Worm (Caenorhabditis elegans) whole organism, young adult: ENCODE measurements around the gene srh-293.

ENCODE experiments used
- C06A6.2 ChIP-seq: fragments of 200-800 bp; sonication (Bioruptor generic); conservative IDR thresholded peaks from 2 replicates; pipeline ENCODE4 v1.3.6; 2022; ENCODE audit warnings: missing genetic modification characterization, missing compliant biosample characterization
- C17E4.6 ChIP-seq: fragments of 200-800 bp; sonication (Bioruptor generic); IDR thresholded peaks from 2 replicates; pipeline ENCODE4 v1.3.6; 2022; ENCODE audit warnings: missing genetic modification reagents, missing genetic modification characterization, missing compliant biosample characterization
- F10E7.11 ChIP-seq: sonication (generic microtip); optimal IDR thresholded peaks from 2 replicates; lab custom pipeline; 2017; ENCODE audit warnings: mild to moderate bottlenecking, missing genetic modification characterization, moderate library complexity, missing compliant biosample characterization
- F22D6.2 ChIP-seq: sonication (generic microtip); optimal IDR thresholded peaks from 2 replicates; lab custom pipeline; 2016; ENCODE audit warnings: mild to moderate bottlenecking, missing genetic modification characterization, missing compliant biosample characterization
- F33H1.4 ChIP-seq: fragments of 200-800 bp; sonication (Bioruptor generic); IDR thresholded peaks from 2 replicates; pipeline ENCODE4 v1.3.6; 2022; ENCODE audit warnings: missing genetic modification reagents, missing genetic modification characterization, missing compliant biosample characterization
- F49E8.2 ChIP-seq: sonication (generic microtip); optimal IDR thresholded peaks from 3 replicates; lab custom pipeline; 2017; ENCODE audit warnings: missing genetic modification characterization, mild to moderate bottlenecking, missing compliant biosample characterization, antibody characterized with exemption, moderate library complexity; ENCODE audit not compliant: insufficient read depth
- F55B11.4 ChIP-seq: sonication (generic microtip); optimal IDR thresholded peaks from 2 replicates; lab custom pipeline; 2016; ENCODE audit warnings: missing compliant biosample characterization, missing genetic modification characterization, borderline replicate concordance; ENCODE audit not compliant: insufficient read depth
- F57C9.4 ChIP-seq: sonication (generic microtip); optimal IDR thresholded peaks from 2 replicates; lab custom pipeline; 2017; ENCODE audit warnings: mild to moderate bottlenecking, missing genetic modification characterization, missing compliant biosample characterization
- T07F8.4 ChIP-seq: sonication (generic microtip); optimal IDR thresholded peaks from 2 replicates; lab custom pipeline; 2016; ENCODE audit warnings: mild to moderate bottlenecking, missing genetic modification characterization, moderate library complexity, missing compliant biosample characterization
- Y53F4B.3 ChIP-seq: fragments of 200-800 bp; sonication (Bioruptor generic); IDR thresholded peaks from 2 replicates; pipeline ENCODE4 v1.3.6; 2022; ENCODE audit warnings: missing genetic modification reagents, missing genetic modification characterization, missing compliant biosample characterization
- Y53G8AR.9 ChIP-seq: fragments of 200-800 bp; sonication (Bioruptor generic); conservative IDR thresholded peaks from 2 replicates; pipeline ENCODE4 v1.3.6; 2022; ENCODE audit warnings: missing genetic modification reagents, missing genetic modification characterization, missing compliant biosample characterization
- Y56A3A.18 ChIP-seq: fragments of 200-800 bp; sonication (Bioruptor generic); IDR thresholded peaks from 2 replicates; pipeline ENCODE4 v1.3.6; 2022; ENCODE audit warnings: missing genetic modification reagents, missing genetic modification characterization, missing compliant biosample characterization
- aptf-2 ChIP-seq: fragments of 200-800 bp; sonication (Bioruptor generic); conservative IDR thresholded peaks from 2 replicates; pipeline ENCODE4 v1.3.6; 2022; ENCODE audit warnings: missing genetic modification reagents, missing genetic modification characterization, missing compliant biosample characterization
- atf-7 ChIP-seq: sonication (generic microtip); optimal IDR thresholded peaks from 2 replicates; lab custom pipeline; 2017; ENCODE audit warnings: mild to moderate bottlenecking, missing genetic modification characterization, missing compliant biosample characterization
- bed-1 ChIP-seq: fragments of 200-800 bp; sonication (Bioruptor generic); IDR thresholded peaks from 2 replicates; pipeline ENCODE4 v1.3.6; 2022; ENCODE audit warnings: missing genetic modification reagents, missing genetic modification characterization, missing compliant biosample characterization
- bed-2 ChIP-seq: fragments of 200-800 bp; sonication (Bioruptor generic); IDR thresholded peaks from 2 replicates; pipeline ENCODE4 v1.3.6; 2022; ENCODE audit warnings: missing genetic modification reagents, missing genetic modification characterization, missing compliant biosample characterization
- ceh-100 ChIP-seq: fragments of 200-800 bp; sonication (Bioruptor generic); IDR thresholded peaks from 2 replicates; pipeline ENCODE4 v1.3.6; 2022; ENCODE audit warnings: missing genetic modification reagents, missing genetic modification characterization, missing compliant biosample characterization
- ceh-58 ChIP-seq: fragments of 200-800 bp; sonication (Bioruptor generic); IDR thresholded peaks from 2 replicates; pipeline ENCODE4 v1.3.6; 2022; ENCODE audit warnings: missing genetic modification characterization, missing compliant biosample characterization
- egl-18 ChIP-seq: fragments of 200-800 bp; sonication (Bioruptor generic); IDR thresholded peaks from 2 replicates; pipeline ENCODE4 v1.3.6; 2022; ENCODE audit warnings: missing genetic modification reagents, missing genetic modification characterization, missing compliant biosample characterization
- egl-44 ChIP-seq: fragments of 200-800 bp; sonication (Bioruptor generic); IDR thresholded peaks from 2 replicates; pipeline ENCODE4 v1.3.6; 2022; ENCODE audit warnings: missing genetic modification reagents, missing genetic modification characterization, missing compliant biosample characterization
- lin-26 ChIP-seq: fragments of 200-800 bp; sonication (Bioruptor generic); IDR thresholded peaks from 2 replicates; pipeline ENCODE4 v1.3.6; 2022; ENCODE audit warnings: missing genetic modification reagents, missing genetic modification characterization, missing compliant biosample characterization
- madf-8 ChIP-seq: fragments of 200-800 bp; sonication (Bioruptor generic); conservative IDR thresholded peaks from 2 replicates; pipeline ENCODE4 v1.3.6; 2022; ENCODE audit warnings: missing genetic modification reagents, missing genetic modification characterization, missing compliant biosample characterization
- mxl-1 ChIP-seq: sonication (generic microtip); optimal IDR thresholded peaks from 2 replicates; lab custom pipeline; 2016; ENCODE audit warnings: missing genetic modification characterization, missing compliant biosample characterization
- nfya-2 ChIP-seq: fragments of 200-800 bp; sonication (Bioruptor generic); IDR thresholded peaks from 2 replicates; pipeline ENCODE4 v1.3.6; 2022; ENCODE audit warnings: missing genetic modification reagents, missing genetic modification characterization, missing compliant biosample characterization
- nhr-179 ChIP-seq: sonication (generic microtip); optimal IDR thresholded peaks from 2 replicates; lab custom pipeline; 2016; ENCODE audit warnings: mild to moderate bottlenecking, missing genetic modification characterization, missing compliant biosample characterization
- nhr-27 ChIP-seq: fragments of 200-800 bp; sonication (Bioruptor generic); optimal IDR thresholded peaks from 2 replicates; lab custom pipeline; 2018; ENCODE audit warnings: mild to moderate bottlenecking, missing genetic modification characterization, moderate library complexity, missing compliant biosample characterization
- rpc-1 ChIP-seq, 2 experiments: fragments of 150-350 bp in 1 of 2; sonication (generic microtip) in 1 of 2; optimal IDR thresholded peaks; 2 replicates each; lab custom pipeline; 2014 to 2018; ENCODE audit warnings: missing biosample characterization in 1 of 2, missing genetic modification characterization in 1 of 2, missing genetic modification reagents in 1 of 2, missing genotype in 1 of 2
- sea-2 ChIP-seq: fragments of 200-800 bp; sonication (Bioruptor generic); IDR thresholded peaks from 2 replicates; pipeline ENCODE4 v1.3.6; 2022; ENCODE audit warnings: missing genetic modification characterization, missing compliant biosample characterization
- snpc-3.4 ChIP-seq: sonication (generic microtip); optimal IDR thresholded peaks from 2 replicates; lab custom pipeline; 2017; ENCODE audit warnings: missing genetic modification characterization, mild to moderate bottlenecking, missing compliant biosample characterization, antibody characterized with exemption, moderate library complexity, missing genotype, missing genetic modification reagents
- sptf-2 ChIP-seq: fragments of 200-800 bp; sonication (Bioruptor generic); optimal IDR thresholded peaks from 2 replicates; lab custom pipeline; 2018; ENCODE audit warnings: mild to moderate bottlenecking, missing genetic modification characterization, missing compliant biosample characterization
- tbp1 ChIP-seq: fragments of 200-800 bp; sonication (Bioruptor generic); optimal IDR thresholded peaks from 2 replicates; lab custom pipeline; 2018; ENCODE audit warnings: mild to moderate bottlenecking, missing genetic modification characterization, missing compliant biosample characterization
- tbx-9 ChIP-seq: sonication (generic microtip); optimal IDR thresholded peaks from 2 replicates; lab custom pipeline; 2016; ENCODE audit warnings: borderline replicate concordance, missing genetic modification characterization, inconsistent platforms, missing compliant biosample characterization
- tlf-1 ChIP-seq: fragments of 200-800 bp; sonication (Bioruptor generic); optimal IDR thresholded peaks from 2 replicates; lab custom pipeline; 2018; ENCODE audit warnings: mild to moderate bottlenecking, missing genetic modification characterization, missing compliant biosample characterization
- zim-3 ChIP-seq: sonication (generic microtip); optimal IDR thresholded peaks from 2 replicates; lab custom pipeline; 2017; ENCODE audit warnings: mild to moderate bottlenecking, missing genetic modification characterization, moderate library complexity, missing compliant biosample characterization
- ztf-22 ChIP-seq: fragments of 200-800 bp; sonication (Bioruptor generic); optimal IDR thresholded peaks from 2 replicates; lab custom pipeline; 2018; ENCODE audit warnings: mild to moderate bottlenecking, missing genetic modification characterization, moderate library complexity, missing compliant biosample characterization
- ztf-28 ChIP-seq: fragments of 200-800 bp; sonication (Bioruptor generic); IDR thresholded peaks from 2 replicates; pipeline ENCODE4 v1.3.6; 2022; ENCODE audit warnings: missing genetic modification reagents, missing genetic modification characterization, missing compliant biosample characterization

srh-293 gene

ce11 chrV:15865839-15866238 lies at the start of gene srh-293:
srh-293 (plus strand) TSS chrV:15866139.
- no peak for TF ChIP-seq nhr-179

ce11 chrV:15817746-15818145 lies 48.2 kb upstream of the srh-293 start, which contains the start of gene abf-3:
abf-3 (minus strand) TSS chrV:15817846.
- no peak for TF ChIP-seq T07F8.4 (tag; lab: Kevin White, UChicago)
- no peak for TF ChIP-seq F33H1.4 (GFP tag; lab: Robert Waterston, UW)
- TF ChIP-seq sptf-2 (GFP tag; lab: Kevin White, UChicago) = no peak
- TF ChIP-seq snpc-3.4 (tag; lab: Kevin White, UChicago) = no peak
- no peak for TF ChIP-seq F22D6.2 (tag; lab: Kevin White, UChicago)
- no peak for TF ChIP-seq ceh-100
- TF ChIP-seq egl-18 (GFP tag; lab: Robert Waterston, UW) = no peak

ce11 chrV:15819983-15820382 lies 46.0 kb upstream of the srh-293 start, which contains the start of gene srbc-48:
srbc-48 (plus strand) TSS chrV:15820283.
- TF ChIP-seq tbp1 = no peak
- TF ChIP-seq lin-26 (GFP tag; lab: Robert Waterston, UW) = no peak
- TF ChIP-seq aptf-2 (GFP tag; lab: Robert Waterston, UW) = no peak
- TF ChIP-seq C06A6.2 = no peak
- TF ChIP-seq ztf-22 = no peak
- TF ChIP-seq atf-7 (tag; lab: Kevin White, UChicago) = no peak

- TF ChIP-seq bed-2 (GFP tag; lab: Robert Waterston, UW) (no peak), bed-1 (GFP tag; lab: Robert Waterston, UW) (no peak), Y53F4B.3 (GFP tag; lab: Robert Waterston, UW) (no peak), sptf-2 (GFP tag; lab: Kevin White, UChicago) (no peak), tlf-1 (GFP tag; lab: Kevin White, UChicago) (no peak), nhr-27 (tag; lab: Kevin White, UChicago) (no peak), ztf-28 (no peak), F57C9.4 (tag; lab: Kevin White, UChicago) (no peak), madf-8 (GFP tag; lab: Robert Waterston, UW) (no peak), F49E8.2 (no peak), F55B11.4 (tag; lab: Kevin White, UChicago) (no peak)
Measured at ce11 chrV:15821398-15821797, 44.5 kb upstream of the srh-293 start, which contains the start of gene srbc-49. srbc-49 (plus strand) TSS chrV:15821698.

ce11 chrV:15824866-15825265 lies 41.1 kb upstream of the srh-293 start, which contains the start of gene srbc-50:
srbc-50 (minus strand) TSS chrV:15824966.
- TF ChIP-seq zim-3 (tag; lab: Kevin White, UChicago) = no peak

ce11 chrV:15826110-15826509 lies 39.8 kb upstream of the srh-293 start, which contains the start of gene srbc-51:
srbc-51 (plus strand) TSS chrV:15826410.
- TF ChIP-seq sea-2 (GFP tag; lab: Robert Waterston, UW) = no peak
- no peak for TF ChIP-seq nfya-2 (GFP tag; lab: Robert Waterston, UW)
- TF ChIP-seq egl-44 (GFP tag; lab: Robert Waterston, UW) = no peak
- no peak for TF ChIP-seq Y56A3A.18
- no peak for TF ChIP-seq F33H1.4 (GFP tag; lab: Robert Waterston, UW)
- TF ChIP-seq Y53G8AR.9 (GFP tag; lab: Robert Waterston, UW) = no peak
- no peak for TF ChIP-seq C17E4.6 (GFP tag; lab: Robert Waterston, UW)
- no peak for TF ChIP-seq rpc-1 (optimal IDR thresholded peaks at IDR 0.05; lab: Kevin White, UChicago)
- no peak for TF ChIP-seq rpc-1 (tag; optimal IDR thresholded peaks at IDR 0.05; lab: Kevin White, UChicago)
- TF ChIP-seq F10E7.11 (tag; lab: Kevin White, UChicago) = no peak
- no peak for TF ChIP-seq ceh-58 (GFP tag; lab: Robert Waterston, UW)
- TF ChIP-seq mxl-1 (tag; lab: Kevin White, UChicago) = no peak
- TF ChIP-seq tbx-9 (tag; lab: Kevin White, UChicago) = no peak
